Fruit fly (Drosophila melanogaster) whole organism, embryonic: ENCODE measurements around the gene Cpr73D.

ENCODE experiments used
- Atf6 ChIP-seq: fragments of 200-800 bp; sonication (Bioruptor generic); IDR thresholded peaks from 2 replicates; pipeline ENCODE4 v1.3.6; 2022; ENCODE audit warnings: missing biosample characterization, missing genetic modification characterization
- Blimp-1 ChIP-seq: fragments of 200-800 bp; sonication (Bioruptor generic); optimal IDR thresholded peaks from 3 replicates; lab custom pipeline; 2018; ENCODE audit warnings: missing biosample characterization, missing genetic modification characterization, mild to moderate bottlenecking, moderate library complexity, missing genetic modification reagents
- C15 ChIP-seq: fragments of 200-800 bp; sonication (Bioruptor generic); IDR thresholded peaks from 3 replicates; pipeline ENCODE4 v1.3.6; 2022; ENCODE audit warnings: missing biosample characterization, missing genetic modification characterization
- CG10543 ChIP-seq: fragments of 200-800 bp; sonication (Bioruptor generic); optimal IDR thresholded peaks from 3 replicates; lab custom pipeline; 2017; ENCODE audit warnings: missing biosample characterization, mild to moderate bottlenecking, missing genetic modification characterization, moderate library complexity
- CG10979 ChIP-seq: fragments of 200-800 bp; sonication (Bioruptor generic); optimal IDR thresholded peaks from 2 replicates; lab custom pipeline; 2018; ENCODE audit warnings: missing biosample characterization, mild to moderate bottlenecking, missing genetic modification characterization, moderate library complexity
- CG11398 ChIP-seq: fragments of 200-800 bp; sonication (Bioruptor generic); optimal IDR thresholded peaks from 2 replicates; lab custom pipeline; 2016; ENCODE audit warnings: missing biosample characterization, missing genetic modification characterization
- CG11695 ChIP-seq: fragments of 200-800 bp; sonication (Bioruptor generic); IDR thresholded peaks from 3 replicates; pipeline ENCODE4 v1.3.6; 2022; ENCODE audit warnings: missing biosample characterization, missing genetic modification characterization
- CG12299 ChIP-seq: fragments of 200-800 bp; sonication (Bioruptor generic); optimal IDR thresholded peaks from 2 replicates; lab custom pipeline; 2018; ENCODE audit warnings: missing biosample characterization, mild to moderate bottlenecking, missing genetic modification characterization
- CG13296 ChIP-seq: fragments of 200-800 bp; sonication (Bioruptor generic); optimal IDR thresholded peaks from 3 replicates; lab custom pipeline; 2018; ENCODE audit warnings: missing biosample characterization, mild to moderate bottlenecking, missing genetic modification characterization
- CG13894 ChIP-seq: fragments of 200-800 bp; sonication (Bioruptor generic); optimal IDR thresholded peaks from 3 replicates; lab custom pipeline; 2018; ENCODE audit warnings: missing biosample characterization, mild to moderate bottlenecking, missing genetic modification characterization, moderate library complexity
- CG15514 ChIP-seq: fragments of 200-800 bp; sonication (Bioruptor generic); optimal IDR thresholded peaks from 3 replicates; lab custom pipeline; 2017; ENCODE audit warnings: missing biosample characterization, missing genetic modification characterization, mild to moderate bottlenecking, moderate library complexity, missing genetic modification reagents
- CG16863 ChIP-seq: fragments of 200-800 bp; sonication (Bioruptor generic); optimal IDR thresholded peaks from 3 replicates; lab custom pipeline; 2016; ENCODE audit warnings: missing biosample characterization, missing genetic modification characterization
- CG17361 ChIP-seq: fragments of 200-800 bp; sonication (Bioruptor generic); IDR thresholded peaks from 3 replicates; pipeline ENCODE4 v1.3.6; 2022; ENCODE audit warnings: missing biosample characterization, missing genetic modification characterization
- CG2199 ChIP-seq: fragments of 200-800 bp; sonication (Bioruptor generic); IDR thresholded peaks from 3 replicates; pipeline ENCODE4 v1.3.6; 2022; ENCODE audit warnings: missing biosample characterization, missing genetic modification characterization
- CG3281 ChIP-seq: fragments of 200-800 bp; sonication (Bioruptor generic); optimal IDR thresholded peaks from 3 replicates; lab custom pipeline; 2017; ENCODE audit warnings: missing biosample characterization, mild to moderate bottlenecking, missing genetic modification characterization
- CG3726 ChIP-seq: fragments of 200-800 bp; sonication (Bioruptor generic); IDR thresholded peaks from 3 replicates; pipeline ENCODE4, ENCODE4 v1.3.6; 2022; ENCODE audit warnings: missing biosample characterization, missing genetic modification characterization
- CG6175 ChIP-seq: fragments of 200-800 bp; sonication (Bioruptor generic); IDR thresholded peaks from 3 replicates; pipeline ENCODE4 v1.3.6; 2022; ENCODE audit warnings: missing biosample characterization, missing genetic modification characterization
- CG6654 ChIP-seq: fragments of 200-800 bp; sonication (Bioruptor generic); optimal IDR thresholded peaks from 2 replicates; lab custom pipeline; 2017; ENCODE audit warnings: missing biosample characterization, mild to moderate bottlenecking, missing genetic modification characterization
- CG7357 ChIP-seq: fragments of 200-800 bp; sonication (Bioruptor generic); IDR thresholded peaks from 3 replicates; pipeline ENCODE4 v1.3.6; 2022; ENCODE audit warnings: missing biosample characterization, missing genetic modification characterization
- CG7987 ChIP-seq: fragments of 200-800 bp; sonication (Bioruptor generic); optimal IDR thresholded peaks from 2 replicates; lab custom pipeline; 2018; ENCODE audit warnings: missing biosample characterization, mild to moderate bottlenecking, missing genetic modification characterization, moderate library complexity
- D19B ChIP-seq: fragments of 200-800 bp; sonication (Bioruptor generic); optimal IDR thresholded peaks from 2 replicates; lab custom pipeline; 2017; ENCODE audit warnings: missing biosample characterization, mild to moderate bottlenecking, missing genetic modification characterization
- E2f1 ChIP-seq: fragments of 200-800 bp; sonication (Bioruptor generic); IDR thresholded peaks from 2 replicates; pipeline ENCODE4 v1.3.6; 2022; ENCODE audit warnings: missing biosample characterization, missing genetic modification characterization
- H15 ChIP-seq: fragments of 200-800 bp; sonication (Bioruptor generic); IDR thresholded peaks from 3 replicates; pipeline ENCODE4 v1.3.6; 2022; ENCODE audit warnings: missing biosample characterization, missing genetic modification characterization
- HHEX ChIP-seq: fragments of 200-800 bp; sonication (Bioruptor generic); optimal IDR thresholded peaks from 3 replicates; lab custom pipeline; 2017; ENCODE audit warnings: missing biosample characterization, mild to moderate bottlenecking, missing genetic modification characterization, missing genetic modification reagents
- Hr39 ChIP-seq: fragments of >200 bp; optimal IDR thresholded peaks from 2 replicates; lab custom pipeline; 2017
- Hr51 ChIP-seq, 2 experiments: fragments of 200-800 bp; sonication (Bioruptor generic); optimal IDR thresholded peaks; 2 replicates in 1 of 2; 3 replicates in 1 of 2; lab custom pipeline; 2016 to 2018; ENCODE audit warnings: missing biosample characterization in 2 of 2, missing genetic modification characterization in 2 of 2, mild to moderate bottlenecking in 1 of 2, moderate library complexity in 1 of 2
- Jarid2 ChIP-seq: fragments of 200-800 bp; sonication (Bioruptor generic); optimal IDR thresholded peaks from 3 replicates; lab custom pipeline; 2017; ENCODE audit warnings: mild to moderate bottlenecking, missing biosample characterization, missing genetic modification reagents, missing genetic modification characterization
- Mad ChIP-seq: fragments of 200-800 bp; sonication (Bioruptor generic); optimal IDR thresholded peaks from 2 replicates; lab custom pipeline; 2016; ENCODE audit warnings: missing biosample characterization, missing genetic modification characterization
- Med ChIP-seq: fragments of 200-800 bp; sonication (Bioruptor generic); peaks from one replicate; lab custom pipeline; 2016; ENCODE audit warnings: missing biosample characterization, missing genetic modification characterization, mild to moderate bottlenecking, inconsistent platforms, moderate library complexity
- Pdp1 ChIP-seq, 2 experiments: fragments of 200-800 bp; sonication (Bioruptor generic); optimal IDR thresholded peaks; 3 replicates each; lab custom pipeline; 2016; ENCODE audit warnings: missing biosample characterization in 2 of 2, missing genetic modification characterization in 2 of 2, mild to moderate bottlenecking in 1 of 2, moderate library complexity in 1 of 2
- Vsx1 ChIP-seq: fragments of 200-800 bp; sonication (Bioruptor generic); optimal IDR thresholded peaks from 2 replicates; lab custom pipeline; 2017; ENCODE audit warnings: missing biosample characterization, mild to moderate bottlenecking, missing genetic modification characterization, missing genetic modification reagents
- Xrp1 ChIP-seq: fragments of 200-800 bp; sonication (Bioruptor generic); IDR thresholded peaks from 2 replicates; pipeline ENCODE4 v1.3.6; 2022; ENCODE audit warnings: missing biosample characterization, missing genetic modification characterization
- abd-A ChIP-seq: fragments of 200-800 bp; sonication (Bioruptor generic); optimal IDR thresholded peaks from 3 replicates; lab custom pipeline; 2019; ENCODE audit warnings: missing biosample characterization, mild to moderate bottlenecking, missing genetic modification characterization, moderate library complexity
- crol ChIP-seq: fragments of 200-800 bp; sonication (Bioruptor generic); IDR thresholded peaks from 2 replicates; pipeline ENCODE4 v1.3.6; 2022; ENCODE audit warnings: missing biosample characterization, missing genetic modification characterization
- ems ChIP-seq: fragments of 200-800 bp; sonication (Bioruptor generic); optimal IDR thresholded peaks from 3 replicates; lab custom pipeline; 2016; ENCODE audit warnings: missing biosample characterization, missing genetic modification characterization
- fd64A ChIP-seq: fragments of 200-800 bp; sonication (Bioruptor generic); optimal IDR thresholded peaks from 3 replicates; lab custom pipeline; 2018; ENCODE audit warnings: missing biosample characterization, mild to moderate bottlenecking, missing genetic modification characterization
- gem ChIP-seq: fragments of 200-800 bp; sonication (Bioruptor generic); optimal IDR thresholded peaks from 2 replicates; lab custom pipeline; 2019; ENCODE audit warnings: missing biosample characterization, mild to moderate bottlenecking, missing genetic modification characterization, moderate library complexity
- lab ChIP-seq: fragments of 200-800 bp; sonication (Bioruptor generic); optimal IDR thresholded peaks from 3 replicates; lab custom pipeline; 2017; ENCODE audit warnings: missing biosample characterization, missing genetic modification characterization, mild to moderate bottlenecking, moderate library complexity, missing genetic modification reagents
- mirr ChIP-seq: fragments of 200-800 bp; sonication (Bioruptor generic); optimal IDR thresholded peaks from 3 replicates; lab custom pipeline; 2018; ENCODE audit warnings: missing biosample characterization, mild to moderate bottlenecking, missing genetic modification characterization
- otp ChIP-seq: fragments of 200-800 bp; sonication (Bioruptor generic); IDR thresholded peaks from 3 replicates; pipeline ENCODE4, ENCODE4 v1.3.6; 2022; ENCODE audit warnings: missing biosample characterization, missing genetic modification characterization
- row ChIP-seq: fragments of 200-800 bp; sonication (Bioruptor generic); IDR thresholded peaks from 3 replicates; pipeline ENCODE4 v1.3.6; 2022; ENCODE audit warnings: missing biosample characterization, missing genetic modification characterization
- schlank ChIP-seq: fragments of 200-800 bp; sonication (Bioruptor generic); optimal IDR thresholded peaks from 2 replicates; lab custom pipeline; 2018; ENCODE audit warnings: missing biosample characterization, mild to moderate bottlenecking, missing genetic modification characterization
- sob ChIP-seq: fragments of 200-800 bp; sonication (Bioruptor generic); IDR thresholded peaks from 2 replicates; pipeline ENCODE4 v1.3.6; 2022; ENCODE audit warnings: missing biosample characterization, missing genetic modification characterization
- vnd ChIP-seq: fragments of 200-800 bp; sonication (Bioruptor generic); IDR thresholded peaks from 3 replicates; pipeline ENCODE4 v1.3.6; 2022; ENCODE audit warnings: missing biosample characterization, missing genetic modification characterization; ENCODE audit not compliant: partially characterized antibody
- vvl ChIP-seq: fragments of 200-800 bp; sonication (Bioruptor generic); IDR thresholded peaks from 2 replicates; pipeline ENCODE4 v1.3.6; 2022; ENCODE audit warnings: missing biosample characterization, missing genetic modification characterization
- wor ChIP-seq: fragments of 200-800 bp; sonication (Bioruptor generic); IDR thresholded peaks from 2 replicates; pipeline ENCODE4 v1.3.6; 2022; ENCODE audit warnings: missing biosample characterization, missing genetic modification characterization
- z ChIP-seq: fragments of 200-800 bp; sonication (Bioruptor generic); IDR thresholded peaks from 3 replicates; pipeline ENCODE4 v1.3.6; 2022; ENCODE audit warnings: missing biosample characterization, missing genetic modification characterization

Gene Cpr73D

dm6 chr3L:17003251-17004171 lies 46.0 kb upstream of the Cpr73D start:
- 0 out of 3 replicates have a peak, but pooled peaks have one; percentile 30 for TF ChIP-seq otp (GFP tag; lab: Robert Waterston, UW)
- TF ChIP-seq Mad (GFP tag; lab: Kevin White, UChicago): no peak
- TF ChIP-seq fd64A: peak; percentile 28
- TF ChIP-seq row (GFP tag; lab: Robert Waterston, UW): 0 out of 3 replicates have a peak, but pooled peaks have one; percentile 45
- no peak for TF ChIP-seq ems
- peak; percentile 77 for TF ChIP-seq CG13894 (tag; lab: Kevin White, UChicago)
- TF ChIP-seq vnd (GFP tag; lab: Robert Waterston, UW): peak; percentile 69; the same call in 2 of the 3 replicates
- peak; percentile 57; the same call in 1 of the 2 replicates for TF ChIP-seq Atf6 (GFP tag; lab: Robert Waterston, UW)
- no peak for TF ChIP-seq CG16863 (GFP tag; lab: Kevin White, UChicago)
- TF ChIP-seq CG11398: no peak
- TF ChIP-seq wor (GFP tag; lab: Robert Waterston, UW): no peak
- TF ChIP-seq CG10979 (tag; lab: Kevin White, UChicago): no peak
- 0 out of 3 replicates have a peak, but pooled peaks have one; percentile 28 for TF ChIP-seq H15
- TF ChIP-seq lab (GFP tag; lab: Kevin White, UChicago): peak; percentile 81
- no peak for TF ChIP-seq CG17361 (GFP tag; lab: Robert Waterston, UW)
- TF ChIP-seq mirr: peak; percentile 84
- peak; percentile 48 for TF ChIP-seq CG13296 (GFP tag; lab: Kevin White, UChicago)
- 0 out of 2 replicates have a peak, but pooled peaks have one; percentile 8 for TF ChIP-seq sob (GFP tag; lab: Robert Waterston, UW)
- TF ChIP-seq D19B: peak; percentile 40
- no peak for TF ChIP-seq CG7357
- TF ChIP-seq CG6654 (GFP tag; lab: Kevin White, UChicago): no peak
- peak; percentile 48 for TF ChIP-seq CG7987 (GFP tag; lab: Kevin White, UChicago)
- peak; percentile 7 for TF ChIP-seq Jarid2
- 0 out of 3 replicates have a peak, but pooled peaks have one; percentile 48 for TF ChIP-seq CG3726 (GFP tag; lab: Robert Waterston, UW)
- TF ChIP-seq CG3281 (GFP tag; lab: Kevin White, UChicago): peak; percentile 44
- peak; percentile 28 for TF ChIP-seq Xrp1 (GFP tag; lab: Robert Waterston, UW)
- TF ChIP-seq crol (GFP tag; lab: Robert Waterston, UW): peak; percentile 82
- peak; percentile 46; the same call in 1 of the 2 replicates for TF ChIP-seq vvl (GFP tag; lab: Robert Waterston, UW)
- TF ChIP-seq CG15514 (GFP tag; lab: Kevin White, UChicago): peak; percentile 18
- 0 out of 2 replicates have a peak, but pooled peaks have one; percentile 8 for TF ChIP-seq E2f1 (GFP tag; lab: Robert Waterston, UW)
- 0 out of 3 replicates have a peak, but pooled peaks have one; percentile 14 for TF ChIP-seq CG2199 (GFP tag; lab: Robert Waterston, UW)
- TF ChIP-seq CG12299: peak; percentile 11
- peak; percentile 15 for TF ChIP-seq HHEX (GFP tag; lab: Kevin White, UChicago)
- peak; percentile 42 for TF ChIP-seq Med (GFP tag; lab: Kevin White, UChicago)
- TF ChIP-seq Vsx1 (GFP tag; lab: Kevin White, UChicago): peak; percentile 84
- TF ChIP-seq C15 (GFP tag; lab: Robert Waterston, UW): no peak
- no peak for TF ChIP-seq Hr39 (lab: Kevin White, UChicago)
- TF ChIP-seq CG10543 (GFP tag; lab: Kevin White, UChicago): peak; percentile 95
- TF ChIP-seq Hr51 (GFP tag; optimal IDR thresholded peaks at IDR 0.05; lab: Kevin White, UChicago): peak in 1 of 2 experiments; percentile 33
- TF ChIP-seq schlank (tag; lab: Kevin White, UChicago): peak; percentile 7
- peak; percentile 7 for TF ChIP-seq Blimp-1
- TF ChIP-seq Pdp1 (GFP tag; optimal IDR thresholded peaks at IDR 0.05; lab: Kevin White, UChicago): peak in 1 of 2 experiments; percentile 51
- TF ChIP-seq CG11695 (GFP tag; lab: Robert Waterston, UW): peak; percentile 33; the same call in 2 of the 3 replicates
- peak; percentile 62 for TF ChIP-seq abd-A
- TF ChIP-seq gem: peak; percentile 16
- TF ChIP-seq CG6175 (GFP tag; lab: Robert Waterston, UW): peak; percentile 28; the same call in 1 of the 3 replicates
- TF ChIP-seq z (GFP tag; lab: Robert Waterston, UW): 0 out of 3 replicates have a peak, but pooled peaks have one; percentile 33
